Worm (Caenorhabditis elegans) whole organism, mixed stage, embryonic: ENCODE results near the gene Y37E11AM.2.

Experiments
- cnd-1 ChIP-seq: fragments of 200-800 bp; sonication (Bioruptor generic); optimal IDR thresholded peaks from 2 replicates; lab custom pipeline; 2018; ENCODE audit warnings: mild to moderate bottlenecking, missing genetic modification characterization, missing compliant biosample characterization
- lin-13 ChIP-seq: fragments of 150-350 bp; optimal IDR thresholded peaks from 2 replicates; lab custom pipeline; 2014; ENCODE audit warnings: missing biosample characterization, missing genetic modification characterization
- mep-1 ChIP-seq: fragments of 150-350 bp; optimal IDR thresholded peaks from 2 replicates; lab custom pipeline; 2017; ENCODE audit warnings: missing biosample characterization, missing genetic modification reagents, missing genetic modification characterization, inconsistent platforms
- nhr-12 ChIP-seq: fragments of 150-350 bp; optimal IDR thresholded peaks from 2 replicates; lab custom pipeline; 2014; ENCODE audit warnings: missing biosample characterization, missing genetic modification characterization
- nhr-237 ChIP-seq: fragments of 150-350 bp; optimal IDR thresholded peaks from 2 replicates; lab custom pipeline; 2014; ENCODE audit warnings: missing biosample characterization, missing genetic modification characterization
- nhr-76 ChIP-seq: sonication (generic microtip); optimal IDR thresholded peaks from 2 replicates; lab custom pipeline; 2017; ENCODE audit warnings: missing biosample characterization, missing genetic modification characterization
- snpc-4 ChIP-seq: fragments of 150-350 bp; optimal IDR thresholded peaks from 2 replicates; lab custom pipeline; 2014; ENCODE audit warnings: missing biosample characterization, missing genetic modification characterization
- unc-120 ChIP-seq: sonication (generic microtip); optimal IDR thresholded peaks from 2 replicates; lab custom pipeline; 2017; ENCODE audit warnings: missing genetic modification characterization, missing compliant biosample characterization; ENCODE audit not compliant: poor library complexity, severe bottlenecking
- unc-62 ChIP-seq: fragments of 150-350 bp; optimal IDR thresholded peaks from 2 replicates; lab custom pipeline; 2014; ENCODE audit warnings: missing biosample characterization, missing genetic modification reagents, missing genetic modification characterization
- ztf-11 ChIP-seq: fragments of 150-350 bp; optimal IDR thresholded peaks from 2 replicates; lab custom pipeline; 2014; ENCODE audit warnings: missing biosample characterization, missing genetic modification characterization

- no peak for TF ChIP-seq unc-62 (GFP tag; lab: Kevin White, UChicago)
- no peak for TF ChIP-seq nhr-76 (tag; lab: Kevin White, UChicago)
- no peak for TF ChIP-seq ztf-11 (tag; lab: Kevin White, UChicago)
- TF ChIP-seq snpc-4 (tag; lab: Kevin White, UChicago), result no peak
- TF ChIP-seq mep-1 (tag; lab: Kevin White, UChicago), result no peak
- TF ChIP-seq nhr-237, result no peak
- no peak for TF ChIP-seq lin-13 (tag; lab: Kevin White, UChicago)
- TF ChIP-seq unc-120, result no peak
- TF ChIP-seq nhr-12 (tag; lab: Kevin White, UChicago), result no peak
- TF ChIP-seq cnd-1 (tag; lab: Kevin White, UChicago), result no peak
These were observed 6.2 kb upstream of the Y37E11AM.2 start for ce11 chrIV:3731430-3731829.
